Worm (Caenorhabditis elegans) whole organism, L4 larva: Measurements from ENCODE around the gene nas-7.

Experiments used
- R02D3.7 ChIP-seq: fragments of 150-350 bp; sonication (generic microtip); optimal IDR thresholded peaks from 3 replicates; lab custom pipeline; 2014; ENCODE audit warnings: missing biosample characterization, missing genetic modification characterization
- T20F7.1 ChIP-seq: fragments of 200-800 bp; sonication (Bioruptor generic); optimal IDR thresholded peaks from 2 replicates; lab custom pipeline; 2018; ENCODE audit warnings: mild to moderate bottlenecking, missing genetic modification characterization, missing compliant biosample characterization
- Y5F2A.4 ChIP-seq: fragments of 200-800 bp; sonication (Bioruptor generic); optimal IDR thresholded peaks from 2 replicates; lab custom pipeline; 2018; ENCODE audit warnings: mild to moderate bottlenecking, missing genetic modification characterization, missing compliant biosample characterization
- Y75B8A.6 ChIP-seq: fragments of 200-800 bp; sonication (Bioruptor generic); IDR thresholded peaks from 2 replicates; pipeline ENCODE4 v1.3.6; 2022; ENCODE audit warnings: missing genetic modification reagents, missing genetic modification characterization, missing compliant biosample characterization
- aha-1 ChIP-seq: fragments of 150-350 bp; peaks from one replicate; lab custom pipeline; 2014; ENCODE audit warnings: missing biosample characterization, missing genetic modification characterization
- ceh-62 ChIP-seq: sonication (generic microtip); optimal IDR thresholded peaks from 2 replicates; lab custom pipeline; 2017; ENCODE audit warnings: missing biosample characterization, missing genetic modification characterization
- ceh-82 ChIP-seq: sonication (generic microtip); optimal IDR thresholded peaks from 2 replicates; lab custom pipeline; 2017; ENCODE audit warnings: missing biosample characterization, missing genetic modification characterization
- daf-16 ChIP-seq, 3 experiments: sonication (generic microtip); optimal IDR thresholded peaks; 2 replicates each; lab custom pipeline; 2016 to 2017; ENCODE audit warnings: missing genetic modification characterization in 3 of 3, missing genetic modification reagents in 3 of 3, mild to moderate bottlenecking in 2 of 3, missing compliant biosample characterization in 2 of 3, missing biosample characterization in 1 of 3, moderate library complexity in 1 of 3
- dmd-6 ChIP-seq: fragments of 200-800 bp; sonication (Bioruptor generic); IDR thresholded peaks from 2 replicates; pipeline ENCODE4 v1.3.6; 2022; ENCODE audit warnings: missing genetic modification reagents, missing genetic modification characterization, missing compliant biosample characterization
- dve-1 ChIP-seq: sonication (generic microtip); optimal IDR thresholded peaks from 2 replicates; lab custom pipeline; 2017; ENCODE audit warnings: antibody characterized with exemption, mild to moderate bottlenecking, missing genetic modification characterization, missing compliant biosample characterization; ENCODE audit not compliant: insufficient read depth
- egl-43 ChIP-seq: fragments of 200-800 bp; sonication (Bioruptor generic); IDR thresholded peaks from 2 replicates; pipeline ENCODE4 v1.3.6; 2022; ENCODE audit warnings: missing genetic modification reagents, missing genetic modification characterization, missing compliant biosample characterization
- fos-1 ChIP-seq: fragments of 150-350 bp; optimal IDR thresholded peaks from 2 replicates; lab custom pipeline; 2014; ENCODE audit warnings: missing biosample characterization, missing genetic modification characterization
- gei-8 ChIP-seq: fragments of 200-800 bp; sonication (Bioruptor generic); optimal IDR thresholded peaks from 2 replicates; lab custom pipeline; 2018; ENCODE audit warnings: mild to moderate bottlenecking, missing genetic modification characterization, missing compliant biosample characterization
- hif-1 ChIP-seq, 2 experiments: sonication (generic microtip); optimal IDR thresholded peaks; 2 replicates each; lab custom pipeline; 2016 to 2017; ENCODE audit warnings: missing compliant biosample characterization in 2 of 2, missing genetic modification characterization in 2 of 2, missing genetic modification reagents in 2 of 2, missing genotype in 2 of 2, mild to moderate bottlenecking in 1 of 2
- hlh-11 ChIP-seq: fragments of 200-800 bp; sonication (Bioruptor generic); optimal IDR thresholded peaks from 2 replicates; lab custom pipeline; 2018; ENCODE audit warnings: mild to moderate bottlenecking, missing genetic modification characterization, missing compliant biosample characterization
- hlh-30 ChIP-seq: sonication (generic microtip); optimal IDR thresholded peaks from 2 replicates; lab custom pipeline; 2017; ENCODE audit warnings: antibody characterized with exemption, mild to moderate bottlenecking, missing genetic modification characterization, missing compliant biosample characterization; ENCODE audit not compliant: insufficient read depth
- lim-7 ChIP-seq: fragments of 200-800 bp; sonication (Bioruptor generic); IDR thresholded peaks from 2 replicates; pipeline ENCODE4 v1.3.6; 2022; ENCODE audit warnings: missing genetic modification characterization, missing compliant biosample characterization
- lin-15B ChIP-seq: fragments of 150-350 bp; sonication (generic microtip); optimal IDR thresholded peaks from 3 replicates; lab custom pipeline; 2014; ENCODE audit warnings: missing biosample characterization, missing genetic modification characterization
- lin-39 ChIP-seq: fragments of 150-350 bp; optimal IDR thresholded peaks from 2 replicates; lab custom pipeline; 2014; ENCODE audit warnings: missing biosample characterization, missing genetic modification reagents, missing genetic modification characterization
- lsy-2 ChIP-seq, 2 experiments: fragments of 150-350 bp in 1 of 2; sonication (generic microtip) in 1 of 2; optimal IDR thresholded peaks; 2 replicates each; lab custom pipeline; 2014 to 2017; ENCODE audit warnings: missing biosample characterization in 2 of 2, missing genetic modification characterization in 2 of 2
- madf-9 ChIP-seq: fragments of 200-800 bp; sonication (Bioruptor generic); conservative IDR thresholded peaks from 2 replicates; pipeline ENCODE4 v1.3.6; 2022; ENCODE audit warnings: missing genetic modification reagents, missing genetic modification characterization, missing compliant biosample characterization
- mep-1 ChIP-seq: fragments of 150-350 bp; sonication (generic microtip); optimal IDR thresholded peaks from 3 replicates; lab custom pipeline; 2014; ENCODE audit warnings: missing biosample characterization, missing genetic modification characterization
- mxl-3 ChIP-seq: fragments of 200-800 bp; sonication (Bioruptor generic); optimal IDR thresholded peaks from 2 replicates; lab custom pipeline; 2018; ENCODE audit warnings: mild to moderate bottlenecking, missing genetic modification characterization, missing compliant biosample characterization
- nhr-237 ChIP-seq: sonication (generic microtip); optimal IDR thresholded peaks from 2 replicates; lab custom pipeline; 2017; ENCODE audit warnings: missing biosample characterization, missing genetic modification characterization
- nhr-28 ChIP-seq: fragments of 150-350 bp; optimal IDR thresholded peaks from 2 replicates; lab custom pipeline; 2014; ENCODE audit warnings: missing biosample characterization, missing genetic modification characterization
- nhr-6 ChIP-seq: fragments of 150-350 bp; optimal IDR thresholded peaks from 2 replicates; lab custom pipeline; 2014; ENCODE audit warnings: missing biosample characterization, missing genetic modification characterization
- pqm-1 ChIP-seq: sonication (generic microtip); optimal IDR thresholded peaks from 2 replicates; lab custom pipeline; 2017; ENCODE audit warnings: missing biosample characterization, missing genetic modification characterization
- spr-3 ChIP-seq: fragments of 200-800 bp; sonication (Bioruptor generic); optimal IDR thresholded peaks from 2 replicates; lab custom pipeline; 2018; ENCODE audit warnings: mild to moderate bottlenecking, missing genetic modification characterization, missing compliant biosample characterization
- tag-97 ChIP-seq: fragments of 200-800 bp; sonication (Bioruptor generic); IDR thresholded peaks from 2 replicates; pipeline ENCODE4 v1.3.6; 2022; ENCODE audit warnings: missing genetic modification characterization, missing compliant biosample characterization
- tra-1 ChIP-seq: fragments of 200-800 bp; sonication (Bioruptor generic); IDR thresholded peaks from 2 replicates; pipeline ENCODE4 v1.3.6; 2022; ENCODE audit warnings: missing genetic modification reagents, missing genetic modification characterization, missing compliant biosample characterization
- unc-62 ChIP-seq, 3 experiments: fragments of 150-350 bp in 1 of 3; sonication (generic microtip); optimal IDR thresholded peaks in 2 of 3; peaks in 1 of 3; 1 replicate in 1 of 3; 2 replicates in 2 of 3; lab custom pipeline; 2014 to 2017; ENCODE audit warnings: missing biosample characterization in 3 of 3, missing genetic modification characterization in 3 of 3, missing genetic modification reagents in 3 of 3, missing genotype in 1 of 3
- vab-7 ChIP-seq: fragments of 200-800 bp; sonication (Bioruptor generic); IDR thresholded peaks from 2 replicates; pipeline ENCODE4 v1.3.6; 2022; ENCODE audit warnings: missing genetic modification reagents, missing genetic modification characterization, missing compliant biosample characterization
- zfp-2 ChIP-seq: sonication (generic microtip); optimal IDR thresholded peaks from 2 replicates; lab custom pipeline; 2016; ENCODE audit warnings: mild to moderate bottlenecking, missing genetic modification characterization, missing compliant biosample characterization
- ztf-7 ChIP-seq: fragments of 150-350 bp; optimal IDR thresholded peaks from 2 replicates; lab custom pipeline; 2014; ENCODE audit warnings: missing biosample characterization, missing genetic modification characterization

Gene nas-7

ce11 chrII:7397273-7397840 lies 5.2 kb downstream of the nas-7 start (continued):
- TF ChIP-seq dve-1 (tag; lab: Kevin White, UChicago): peak; percentile 8
- TF ChIP-seq madf-9 (GFP tag; lab: Robert Waterston, UW): no peak
- TF ChIP-seq hlh-30 (tag; lab: Kevin White, UChicago): no peak
- TF ChIP-seq, all 104 proteins: peak for 13

- TF ChIP-seq mxl-3 (GFP tag; lab: Kevin White, UChicago): no peak
- TF ChIP-seq unc-62 (GFP tag; optimal IDR thresholded peaks at IDR 0.05 in 1 of 2; lab: Kevin White, UChicago): peak in 1 of 2 experiments; percentile 98
- no peak for TF ChIP-seq unc-62 (tag; optimal IDR thresholded peaks at IDR 0.05; lab: Kevin White, UChicago)
- no peak for TF ChIP-seq nhr-237 (tag; lab: Kevin White, UChicago)
- TF ChIP-seq aha-1 (tag; lab: Kevin White, UChicago): peak; percentile 21
- TF ChIP-seq Y75B8A.6 (GFP tag; lab: Robert Waterston, UW): no peak
- TF ChIP-seq ceh-62 (tag; lab: Kevin White, UChicago): no peak
- TF ChIP-seq lin-39 (tag; lab: Kevin White, UChicago): no peak
Observed at ce11 chrII:7396081-7396480, 6.4 kb downstream of the nas-7 start.

- 0 out of 2 replicates have a peak, but pooled peaks have one; percentile 3 for TF ChIP-seq lim-7 (GFP tag; lab: Robert Waterston, UW)
- TF ChIP-seq tag-97: no peak
Observed at ce11 chrII:7394690-7395054, 7.9 kb downstream of the nas-7 start, which contains the start of gene bath-44. bath-44 (plus strand) TSS chrII:7394955.

ce11 chrII:7393922-7394689 lies 8.4 kb downstream of the nas-7 start:
- TF ChIP-seq gei-8 (no peak), dmd-6 (GFP tag; lab: Robert Waterston, UW) (0 out of 2 replicates have a peak, but pooled peaks have one; percentile 11), lin-39 (tag; lab: Kevin White, UChicago) (no peak), hlh-11 (tag; lab: Kevin White, UChicago) (no peak), daf-16 (GFP tag; optimal IDR thresholded peaks at IDR 0.05; lab: Kevin White, UChicago) (no peak), daf-16 (tag; optimal IDR thresholded peaks at IDR 0.05; lab: Kevin White, UChicago) (peak; percentile 75), zfp-2 (tag; lab: Kevin White, UChicago) (no peak), fos-1 (tag; lab: Kevin White, UChicago) (no peak), dve-1 (tag; lab: Kevin White, UChicago) (peak; percentile 8), mep-1 (tag; lab: Kevin White, UChicago) (no peak), R02D3.7 (no peak), ztf-7 (tag; lab: Kevin White, UChicago) (no peak), hif-1 (tag; optimal IDR thresholded peaks at IDR 0.05; lab: Kevin White, UChicago) (peak; percentile 58 to 81), pqm-1 (no peak), spr-3 (GFP tag; lab: Kevin White, UChicago) (no peak), lsy-2 (tag; optimal IDR thresholded peaks at IDR 0.05; lab: Kevin White, UChicago) (peak in 1 of 2 experiments; percentile 5), aha-1 (tag; lab: Kevin White, UChicago) (peak; percentile 98), vab-7 (GFP tag; lab: Robert Waterston, UW) (no peak), lin-15B (tag; lab: Kevin White, UChicago) (no peak), tag-97 (no peak), unc-62 (GFP tag; optimal IDR thresholded peaks at IDR 0.05 in 1 of 2; lab: Kevin White, UChicago) (no peak), unc-62 (tag; optimal IDR thresholded peaks at IDR 0.05; lab: Kevin White, UChicago) (no peak), egl-43 (GFP tag; lab: Robert Waterston, UW) (no peak), nhr-6 (tag; lab: Kevin White, UChicago) (no peak), Y5F2A.4 (GFP tag; lab: Kevin White, UChicago) (no peak), ceh-82 (tag; lab: Kevin White, UChicago) (no peak), T20F7.1 (GFP tag; lab: Kevin White, UChicago) (peak; percentile 16), nhr-28 (tag; lab: Kevin White, UChicago) (peak; percentile 19), hlh-30 (tag; lab: Kevin White, UChicago) (peak; percentile 81), tra-1 (GFP tag; lab: Robert Waterston, UW) (no peak)
